Worm (Caenorhabditis elegans) whole organism, young adult: Measurements from ENCODE around the gene F13H8.5.

ENCODE experiments used
- B0019.2 ChIP-seq: fragments of 200-800 bp; sonication (Bioruptor generic); conservative IDR thresholded peaks from 2 replicates; pipeline ENCODE4 v1.3.6; 2022; ENCODE audit warnings: missing genetic modification reagents, missing genetic modification characterization, missing compliant biosample characterization
- B0336.3 ChIP-seq: fragments of 200-800 bp; sonication (Bioruptor generic); IDR thresholded peaks from 2 replicates; pipeline ENCODE4 v1.3.6; 2022; ENCODE audit warnings: missing genetic modification characterization, missing compliant biosample characterization
- C06A6.2 ChIP-seq: fragments of 200-800 bp; sonication (Bioruptor generic); conservative IDR thresholded peaks from 2 replicates; pipeline ENCODE4 v1.3.6; 2022; ENCODE audit warnings: missing genetic modification characterization, missing compliant biosample characterization
- D2030.7 ChIP-seq: fragments of 200-800 bp; sonication (Bioruptor generic); IDR thresholded peaks from 2 replicates; pipeline ENCODE4 v1.3.6; 2022; ENCODE audit warnings: missing genetic modification reagents, missing genetic modification characterization, missing compliant biosample characterization
- F10E7.11 ChIP-seq: sonication (generic microtip); optimal IDR thresholded peaks from 2 replicates; lab custom pipeline; 2017; ENCODE audit warnings: mild to moderate bottlenecking, missing genetic modification characterization, moderate library complexity, missing compliant biosample characterization
- F23B12.7 ChIP-seq: sonication (generic microtip); optimal IDR thresholded peaks from 2 replicates; lab custom pipeline; 2017; ENCODE audit warnings: missing genetic modification characterization, mild to moderate bottlenecking, missing compliant biosample characterization, antibody characterized with exemption, moderate library complexity; ENCODE audit not compliant: insufficient read depth
- F33H1.4 ChIP-seq: fragments of 200-800 bp; sonication (Bioruptor generic); IDR thresholded peaks from 2 replicates; pipeline ENCODE4 v1.3.6; 2022; ENCODE audit warnings: missing genetic modification reagents, missing genetic modification characterization, missing compliant biosample characterization
- T26A5.8 ChIP-seq: sonication (generic microtip); optimal IDR thresholded peaks from 2 replicates; lab custom pipeline; 2016; ENCODE audit warnings: missing genetic modification characterization, missing compliant biosample characterization
- Y53F4B.3 ChIP-seq: fragments of 200-800 bp; sonication (Bioruptor generic); IDR thresholded peaks from 2 replicates; pipeline ENCODE4 v1.3.6; 2022; ENCODE audit warnings: missing genetic modification reagents, missing genetic modification characterization, missing compliant biosample characterization
- Y53G8AR.9 ChIP-seq: fragments of 200-800 bp; sonication (Bioruptor generic); conservative IDR thresholded peaks from 2 replicates; pipeline ENCODE4 v1.3.6; 2022; ENCODE audit warnings: missing genetic modification reagents, missing genetic modification characterization, missing compliant biosample characterization
- Y95B8A.8 ChIP-seq: fragments of 200-800 bp; sonication (Bioruptor generic); IDR thresholded peaks from 2 replicates; pipeline ENCODE4 v1.3.6; 2022; ENCODE audit warnings: missing genetic modification reagents, missing genetic modification characterization, missing compliant biosample characterization
- ZK185.1 ChIP-seq: sonication (generic microtip); optimal IDR thresholded peaks from 2 replicates; lab custom pipeline; 2016; ENCODE audit warnings: mild to moderate bottlenecking, missing genetic modification characterization, missing compliant biosample characterization; ENCODE audit not compliant: poor library complexity, severe bottlenecking
- aptf-3 ChIP-seq: fragments of 200-800 bp; sonication (Bioruptor generic); IDR thresholded peaks from 2 replicates; pipeline ENCODE4 v1.3.6; 2022; ENCODE audit warnings: missing genetic modification characterization, missing compliant biosample characterization
- athp-1 ChIP-seq: sonication (generic microtip); optimal IDR thresholded peaks from 2 replicates; lab custom pipeline; 2017; ENCODE audit warnings: mild to moderate bottlenecking, missing genetic modification characterization, missing compliant biosample characterization
- attf-5 ChIP-seq: fragments of 200-800 bp; sonication (Bioruptor generic); optimal IDR thresholded peaks from 2 replicates; lab custom pipeline; 2018; ENCODE audit warnings: mild to moderate bottlenecking, missing genetic modification characterization, missing compliant biosample characterization
- ccch-3 ChIP-seq: fragments of 200-800 bp; sonication (Bioruptor generic); optimal IDR thresholded peaks from 2 replicates; lab custom pipeline; 2018; ENCODE audit warnings: mild to moderate bottlenecking, missing genetic modification characterization, missing compliant biosample characterization
- ceh-27 ChIP-seq: fragments of 200-800 bp; sonication (Bioruptor generic); optimal IDR thresholded peaks from 2 replicates; lab custom pipeline; 2018; ENCODE audit warnings: mild to moderate bottlenecking, missing genetic modification characterization, moderate library complexity, missing compliant biosample characterization
- ceh-79 ChIP-seq: sonication (generic microtip); optimal IDR thresholded peaks from 2 replicates; lab custom pipeline; 2017; ENCODE audit warnings: mild to moderate bottlenecking, missing genetic modification characterization, missing compliant biosample characterization
- ekl-4 ChIP-seq: fragments of 200-800 bp; sonication (Bioruptor generic); IDR thresholded peaks from 2 replicates; pipeline ENCODE4 v1.3.6; 2022; ENCODE audit warnings: missing genetic modification reagents, missing genetic modification characterization, missing compliant biosample characterization
- ets-4 ChIP-seq: fragments of 200-800 bp; sonication (Bioruptor generic); optimal IDR thresholded peaks from 2 replicates; lab custom pipeline; 2018; ENCODE audit warnings: mild to moderate bottlenecking, missing genetic modification characterization, missing compliant biosample characterization
- hmg-1.2 ChIP-seq: fragments of 200-800 bp; sonication (Bioruptor generic); IDR thresholded peaks from 2 replicates; pipeline ENCODE4 v1.3.6; 2022; ENCODE audit warnings: missing genetic modification reagents, missing genetic modification characterization, missing compliant biosample characterization
- hmg-20 ChIP-seq: fragments of 200-800 bp; sonication (Bioruptor generic); IDR thresholded peaks from 2 replicates; pipeline ENCODE4 v1.3.6; 2022; ENCODE audit warnings: missing genetic modification reagents, missing genetic modification characterization, missing compliant biosample characterization
- lin-35 ChIP-seq, 3 experiments: fragments of 150-350 bp in 2 of 3; sonication (generic microtip) in 1 of 3; optimal IDR thresholded peaks; 2 replicates each; lab custom pipeline; 2014 to 2018; ENCODE audit warnings: missing biosample characterization in 3 of 3, missing genetic modification characterization in 3 of 3, missing genetic modification reagents in 3 of 3
- lin-40 ChIP-seq: sonication (generic microtip); optimal IDR thresholded peaks from 2 replicates; lab custom pipeline; 2016; ENCODE audit warnings: missing genetic modification characterization, mild to moderate bottlenecking, missing compliant biosample characterization, missing genotype, missing genetic modification reagents
- lin-54 ChIP-seq: fragments of 200-800 bp; sonication (Bioruptor generic); optimal IDR thresholded peaks from 2 replicates; lab custom pipeline; 2018; ENCODE audit warnings: mild to moderate bottlenecking, missing genetic modification characterization, missing compliant biosample characterization
- lir-1 ChIP-seq: fragments of 200-800 bp; sonication (Bioruptor generic); conservative IDR thresholded peaks from 2 replicates; pipeline ENCODE4 v1.3.6; 2022; ENCODE audit warnings: missing genetic modification reagents, missing genetic modification characterization, missing compliant biosample characterization
- madf-10 ChIP-seq: sonication (generic microtip); optimal IDR thresholded peaks from 2 replicates; lab custom pipeline; 2016; ENCODE audit warnings: mild to moderate bottlenecking, missing genetic modification characterization, missing compliant biosample characterization
- mcd-1 ChIP-seq: fragments of 200-800 bp; sonication (Bioruptor generic); IDR thresholded peaks from 2 replicates; pipeline ENCODE4 v1.3.6; 2022; ENCODE audit warnings: missing genetic modification reagents, missing genetic modification characterization, missing compliant biosample characterization
- mes-4 ChIP-seq: sonication (generic microtip); optimal IDR thresholded peaks from 2 replicates; lab custom pipeline; 2016; ENCODE audit warnings: missing genotype, missing genetic modification characterization, missing compliant biosample characterization
- nfyb-1 ChIP-seq: fragments of 200-800 bp; sonication (Bioruptor generic); IDR thresholded peaks from 2 replicates; pipeline ENCODE4 v1.3.6; 2022; ENCODE audit warnings: missing genetic modification reagents, missing genetic modification characterization, missing compliant biosample characterization
- nhr-80 ChIP-seq: sonication (generic microtip); optimal IDR thresholded peaks from 2 replicates; lab custom pipeline; 2016; ENCODE audit warnings: missing genetic modification characterization, missing compliant biosample characterization
- nhr-90 ChIP-seq: sonication (generic microtip); optimal IDR thresholded peaks from 2 replicates; lab custom pipeline; 2016; ENCODE audit warnings: missing genotype, mild to moderate bottlenecking, missing genetic modification characterization, missing compliant biosample characterization
- pbrm-1 ChIP-seq: fragments of 200-800 bp; sonication (Bioruptor generic); IDR thresholded peaks from 2 replicates; pipeline ENCODE4 v1.3.6; 2022; ENCODE audit warnings: missing genetic modification reagents, missing genetic modification characterization, missing compliant biosample characterization
- sdz-38 ChIP-seq: sonication (generic microtip); optimal IDR thresholded peaks from 2 replicates; lab custom pipeline; 2016; ENCODE audit warnings: missing genotype, missing genetic modification characterization, missing compliant biosample characterization
- snpc-1.3 ChIP-seq: sonication (generic microtip); optimal IDR thresholded peaks from 2 replicates; lab custom pipeline; 2017; ENCODE audit warnings: missing genetic modification characterization, mild to moderate bottlenecking, missing compliant biosample characterization, antibody characterized with exemption, moderate library complexity, missing genotype, missing genetic modification reagents; ENCODE audit not compliant: insufficient read depth
- unc-130 ChIP-seq: sonication (generic microtip); optimal IDR thresholded peaks from 2 replicates; lab custom pipeline; 2016; ENCODE audit warnings: missing genetic modification reagents, missing genetic modification characterization, missing compliant biosample characterization
- ztf-25 ChIP-seq: fragments of 200-800 bp; sonication (Bioruptor generic); IDR thresholded peaks from 2 replicates; pipeline ENCODE4 v1.3.6; 2022; ENCODE audit warnings: missing genetic modification reagents, missing genetic modification characterization, missing compliant biosample characterization

F13H8.5 gene

DNA sequence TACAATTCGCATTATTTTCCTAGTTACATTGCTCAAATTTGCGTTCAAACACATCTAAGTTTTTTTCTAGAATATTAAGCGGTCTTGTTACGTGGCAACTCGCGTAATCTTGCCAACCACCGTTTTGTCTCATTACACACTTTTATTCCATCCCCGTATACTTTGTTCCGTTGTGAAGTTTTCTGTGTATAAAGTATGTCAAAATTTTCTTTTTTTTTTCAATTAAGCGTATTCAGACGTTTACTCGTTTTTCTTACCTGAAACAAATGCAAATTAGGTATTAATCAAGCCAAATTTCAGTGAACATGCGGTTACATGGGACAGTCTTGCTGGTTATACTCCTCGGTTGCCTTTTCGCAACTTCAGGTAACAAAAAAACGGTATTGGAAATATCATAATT is 8.9 kb downstream of the F13H8.5 start, which contains the start of gene T24H7.2:
Gene T24H7.2, plus strand, starts transcription at position 301 of the 400 bp plus-strand sequence.
- TF ChIP-seq Y53F4B.3 (GFP tag; lab: Robert Waterston, UW) (no peak), F33H1.4 (no peak), ceh-27 (no peak), Y53G8AR.9 (GFP tag; lab: Robert Waterston, UW) (no peak), ztf-25 (no peak), athp-1 (tag; lab: Kevin White, UChicago) (no peak), ZK185.1 (tag; lab: Kevin White, UChicago) (no peak), ets-4 (GFP tag; lab: Kevin White, UChicago) (no peak), Y95B8A.8 (GFP tag; lab: Robert Waterston, UW) (no peak), ccch-3 (GFP tag; lab: Kevin White, UChicago) (no peak), hmg-20 (GFP tag; lab: Robert Waterston, UW) (no peak), snpc-1.3 (tag; lab: Kevin White, UChicago) (no peak), lin-35 (GFP tag; optimal IDR thresholded peaks at IDR 0.05; lab: Kevin White, UChicago) (no peak), lin-54 (GFP tag; lab: Kevin White, UChicago) (no peak), C06A6.2 (GFP tag; lab: Robert Waterston, UW) (no peak), lir-1 (GFP tag; lab: Robert Waterston, UW) (no peak), nhr-90 (tag; lab: Kevin White, UChicago) (no peak), ekl-4 (GFP tag; lab: Robert Waterston, UW) (no peak), unc-130 (no peak), ceh-79 (tag; lab: Kevin White, UChicago) (no peak)

DNA sequence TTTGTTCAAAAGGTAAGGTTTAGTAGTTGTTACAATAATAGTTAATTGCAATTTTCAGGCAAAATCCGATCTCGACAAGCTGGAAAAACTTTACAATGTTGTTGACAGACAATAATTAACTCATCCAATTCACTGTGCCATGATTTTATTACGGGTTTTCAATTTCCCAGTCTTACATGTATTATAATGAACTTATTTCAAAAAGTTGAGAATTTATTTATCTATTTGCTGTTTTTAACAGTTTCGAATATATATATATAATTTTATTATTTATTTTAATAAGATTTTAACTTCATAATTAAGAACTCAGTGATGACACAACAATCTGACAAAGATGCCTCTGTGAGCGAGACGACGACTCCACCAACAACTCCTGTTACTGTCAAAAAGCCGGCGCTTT is 9.9 kb downstream of the F13H8.5 start, which contains the start of gene lelo-1:
Gene lelo-1, plus strand, starts transcription at position 301 of the 400 bp plus-strand sequence.
- no peak for TF ChIP-seq B0336.3 (GFP tag; lab: Robert Waterston, UW)
- no peak for TF ChIP-seq mes-4 (tag; lab: Kevin White, UChicago)
- TF ChIP-seq nfyb-1: no peak
- TF ChIP-seq F23B12.7 (tag; lab: Kevin White, UChicago): no peak

DNA sequence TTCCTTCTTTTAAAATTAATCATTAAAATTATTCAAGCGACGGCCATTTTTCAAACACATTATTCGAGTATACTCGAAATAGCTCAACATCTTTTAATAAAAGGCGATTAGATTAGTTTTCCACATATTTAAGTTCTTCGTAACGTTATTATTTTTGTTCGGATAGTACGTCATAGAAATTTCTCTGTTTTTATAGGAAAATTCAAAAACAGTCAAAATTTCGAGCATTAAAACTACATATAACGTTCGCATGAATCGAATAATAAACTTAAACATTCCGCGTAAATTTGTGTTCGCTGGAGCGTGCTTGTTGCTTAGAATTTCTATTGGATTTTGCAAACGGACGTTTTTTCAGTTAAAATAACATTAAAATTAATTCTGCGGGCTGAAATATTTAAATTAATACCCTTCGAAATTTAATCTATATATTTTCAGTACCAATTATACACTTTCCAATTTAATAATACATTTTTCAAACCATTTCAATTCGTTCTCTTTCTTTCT is 10.7 kb downstream of the F13H8.5 start, which contains the start of gene blos-4:
Gene blos-4, plus strand, starts transcription at position 51 of the 504 bp plus-strand sequence.
- no peak for TF ChIP-seq lin-40
- no peak for TF ChIP-seq attf-5 (GFP tag; lab: Kevin White, UChicago)
- no peak for TF ChIP-seq D2030.7 (GFP tag; lab: Robert Waterston, UW)
- no peak for TF ChIP-seq sdz-38 (tag; lab: Kevin White, UChicago)
- TF ChIP-seq pbrm-1 (GFP tag; lab: Robert Waterston, UW): no peak
- TF ChIP-seq B0019.2 (GFP tag; lab: Robert Waterston, UW): no peak
- TF ChIP-seq, all 124 proteins: peak for 0

DNA sequence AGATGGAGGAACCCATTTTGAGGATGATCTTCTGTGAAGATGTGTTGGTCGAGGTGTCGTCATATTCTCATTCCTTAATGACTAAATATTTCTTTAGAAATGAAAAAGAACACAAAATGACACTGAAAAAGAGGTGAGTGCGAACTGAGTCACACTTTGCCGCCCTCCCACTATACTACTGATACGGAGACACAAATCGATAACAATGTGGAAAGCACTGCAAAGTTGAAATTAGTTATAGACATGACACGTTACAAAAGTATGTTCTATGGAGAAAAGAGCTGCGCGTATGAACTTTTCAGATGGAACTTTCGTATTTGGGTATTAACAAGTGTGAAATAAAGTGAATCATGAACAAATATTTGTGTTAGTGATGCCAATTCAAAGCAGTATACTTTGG is 11.8 kb downstream of the F13H8.5 start, which contains the start of gene tat-4:
Gene tat-4, minus strand, starts transcription at position 117 of the 400 bp plus-strand sequence.
- TF ChIP-seq hmg-1.2 (no peak), nhr-80 (peak; percentile 73)

DNA sequence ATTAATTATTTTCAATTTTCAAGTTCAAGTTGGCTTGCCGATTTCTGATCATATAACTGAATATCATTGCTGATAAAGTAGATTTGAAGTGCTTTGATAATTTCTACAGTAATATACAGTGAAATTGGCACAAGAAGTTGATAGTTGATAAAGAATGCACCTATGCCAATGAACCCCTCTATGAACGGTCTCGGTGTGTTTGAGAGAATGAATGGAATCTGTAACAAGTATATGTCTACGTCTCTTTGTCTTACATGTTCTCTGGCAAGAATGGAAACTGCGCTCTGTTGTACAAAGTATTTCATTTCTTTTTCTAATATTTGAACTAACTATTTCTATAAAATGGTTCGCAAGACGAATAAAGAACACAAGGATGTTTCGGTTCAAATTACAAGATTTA is 14.2 kb downstream of the F13H8.5 start, which contains the start of gene T24H7.8:
Gene T24H7.8, plus strand, starts transcription at position 301 of the 400 bp plus-strand sequence.
- TF ChIP-seq F10E7.11 (tag; lab: Kevin White, UChicago) (no peak), madf-10 (tag; lab: Kevin White, UChicago) (no peak), nhr-90 (tag; lab: Kevin White, UChicago) (no peak), aptf-3 (no peak), mcd-1 (no peak), hmg-20 (GFP tag; lab: Robert Waterston, UW) (no peak), T26A5.8 (tag; lab: Kevin White, UChicago) (no peak)
